Worm (Caenorhabditis elegans) whole organism, L3 larva: Measurements from ENCODE around the gene dna-2.

Experiments
- R02D3.7 ChIP-seq: fragments of 150-350 bp; optimal IDR thresholded peaks from 2 replicates; lab custom pipeline; 2014; ENCODE audit warnings: missing biosample characterization, missing genetic modification characterization
- ZK546.5 ChIP-seq: sonication (generic microtip); optimal IDR thresholded peaks from 2 replicates; lab custom pipeline; 2017; ENCODE audit warnings: missing biosample characterization, missing genetic modification characterization
- aly-2 ChIP-seq: fragments of 150-350 bp; optimal IDR thresholded peaks from 2 replicates; lab custom pipeline; 2014; ENCODE audit warnings: missing biosample characterization, missing genetic modification characterization
- ama-1 ChIP-seq: fragments of 150-350 bp; optimal IDR thresholded peaks from 2 replicates; lab custom pipeline; 2018
- ceh-16 ChIP-seq: sonication (generic microtip); optimal IDR thresholded peaks from 2 replicates; lab custom pipeline; 2017; ENCODE audit warnings: missing biosample characterization, missing genetic modification characterization
- ceh-28 ChIP-seq: fragments of 150-350 bp; optimal IDR thresholded peaks from 2 replicates; lab custom pipeline; 2014; ENCODE audit warnings: missing biosample characterization, missing genetic modification reagents, missing genetic modification characterization
- ceh-82 ChIP-seq: fragments of 150-350 bp; optimal IDR thresholded peaks from 2 replicates; lab custom pipeline; 2014; ENCODE audit warnings: missing biosample characterization, missing genetic modification characterization
- ceh-9 ChIP-seq: sonication (generic microtip); optimal IDR thresholded peaks from 2 replicates; lab custom pipeline; 2018; ENCODE audit warnings: missing biosample characterization, missing genetic modification characterization
- daf-12 ChIP-seq: fragments of 150-350 bp; optimal IDR thresholded peaks from 2 replicates; lab custom pipeline; 2014; ENCODE audit warnings: missing biosample characterization, missing genetic modification reagents, missing genetic modification characterization
- egl-27 ChIP-seq: sonication (generic microtip); optimal IDR thresholded peaks from 4 replicates; lab custom pipeline; 2017; ENCODE audit warnings: missing biosample characterization, missing genetic modification reagents, missing genetic modification characterization
- egl-5 ChIP-seq: fragments of 150-350 bp; optimal IDR thresholded peaks from 2 replicates; lab custom pipeline; 2017; ENCODE audit warnings: missing biosample characterization, missing genetic modification reagents, missing genetic modification characterization, inconsistent platforms
- elt-1 ChIP-seq: fragments of 150-350 bp; optimal IDR thresholded peaks from 2 replicates; lab custom pipeline; 2014; ENCODE audit warnings: missing biosample characterization, missing genetic modification characterization
- elt-2 ChIP-seq: sonication (generic microtip); optimal IDR thresholded peaks from 2 replicates; lab custom pipeline; 2016; ENCODE audit warnings: missing genetic modification reagents, mild to moderate bottlenecking, missing genetic modification characterization, missing compliant biosample characterization
- elt-3 ChIP-seq, 3 experiments: fragments of 150-350 bp in 1 of 3; sonication (generic microtip) in 2 of 3; optimal IDR thresholded peaks; 2 replicates in 2 of 3; 4 replicates in 1 of 3; lab custom pipeline; 2014 to 2017; ENCODE audit warnings: missing biosample characterization in 3 of 3, missing genetic modification characterization in 3 of 3
- eor-1 ChIP-seq, 2 experiments: fragments of 150-350 bp; optimal IDR thresholded peaks; 2 replicates each; lab custom pipeline; 2014 to 2018; ENCODE audit warnings: missing biosample characterization in 2 of 2, missing genetic modification characterization in 2 of 2
- fkh-10 ChIP-seq: sonication (generic microtip); optimal IDR thresholded peaks from 2 replicates; lab custom pipeline; 2017; ENCODE audit warnings: missing biosample characterization, missing genetic modification reagents, missing genetic modification characterization
- fkh-2 ChIP-seq: fragments of 150-350 bp; optimal IDR thresholded peaks from 2 replicates; lab custom pipeline; 2014; ENCODE audit warnings: missing biosample characterization, missing genetic modification reagents, missing genetic modification characterization
- fos-1 ChIP-seq: fragments of 150-350 bp; optimal IDR thresholded peaks from 2 replicates; lab custom pipeline; 2014; ENCODE audit warnings: missing biosample characterization, missing genetic modification characterization
- hmg-11 ChIP-seq: sonication (generic microtip); optimal IDR thresholded peaks from 2 replicates; lab custom pipeline; 2016; ENCODE audit warnings: missing genetic modification characterization, missing compliant biosample characterization
- jun-1 ChIP-seq: fragments of 150-350 bp; optimal IDR thresholded peaks from 2 replicates; lab custom pipeline; 2014; ENCODE audit warnings: missing biosample characterization, missing genetic modification reagents, missing genetic modification characterization
- lin-15B ChIP-seq: fragments of 150-350 bp; optimal IDR thresholded peaks from 2 replicates; lab custom pipeline; 2014; ENCODE audit warnings: missing biosample characterization, missing genetic modification characterization
- lin-39 ChIP-seq: fragments of 150-350 bp; optimal IDR thresholded peaks from 2 replicates; lab custom pipeline; 2018; ENCODE audit warnings: missing biosample characterization, missing genetic modification reagents, missing genetic modification characterization
- lsy-12 ChIP-seq: sonication (generic microtip); optimal IDR thresholded peaks from 2 replicates; lab custom pipeline; 2016; ENCODE audit warnings: mild to moderate bottlenecking, missing genetic modification characterization, missing compliant biosample characterization
- mdl-1 ChIP-seq: fragments of 150-350 bp; optimal IDR thresholded peaks from 2 replicates; lab custom pipeline; 2014; ENCODE audit warnings: missing biosample characterization, missing genetic modification characterization
- mml-1 ChIP-seq: fragments of 150-350 bp; sonication (generic microtip); optimal IDR thresholded peaks from 3 replicates; lab custom pipeline; 2014; ENCODE audit warnings: missing biosample characterization, missing genetic modification characterization
- nfya-1 ChIP-seq: sonication (generic microtip); optimal IDR thresholded peaks from 2 replicates; lab custom pipeline; 2017; ENCODE audit warnings: missing genetic modification characterization, mild to moderate bottlenecking, missing compliant biosample characterization, antibody characterized with exemption, moderate library complexity; ENCODE audit not compliant: insufficient read depth
- nhr-11 ChIP-seq: fragments of 150-350 bp; optimal IDR thresholded peaks from 2 replicates; lab custom pipeline; 2014; ENCODE audit warnings: missing biosample characterization, missing genetic modification characterization
- nhr-12 ChIP-seq: fragments of 150-350 bp; optimal IDR thresholded peaks from 2 replicates; lab custom pipeline; 2014; ENCODE audit warnings: missing biosample characterization, missing genetic modification characterization
- nhr-23 ChIP-seq: fragments of 150-350 bp; optimal IDR thresholded peaks from 2 replicates; lab custom pipeline; 2014; ENCODE audit warnings: missing biosample characterization, missing genetic modification reagents, missing genetic modification characterization
- nhr-237 ChIP-seq: fragments of 150-350 bp; optimal IDR thresholded peaks from 2 replicates; lab custom pipeline; 2014; ENCODE audit warnings: missing biosample characterization, missing genetic modification characterization
- nhr-25 ChIP-seq: sonication (generic microtip); optimal IDR thresholded peaks from 2 replicates; lab custom pipeline; 2017; ENCODE audit warnings: missing biosample characterization, missing genetic modification characterization
- nhr-28 ChIP-seq: fragments of 150-350 bp; optimal IDR thresholded peaks from 2 replicates; lab custom pipeline; 2014; ENCODE audit warnings: missing biosample characterization, missing genetic modification characterization
- nhr-43 ChIP-seq: sonication (generic microtip); optimal IDR thresholded peaks from 2 replicates; lab custom pipeline; 2016; ENCODE audit warnings: mild to moderate bottlenecking, missing genetic modification characterization, missing compliant biosample characterization; ENCODE audit not compliant: poor library complexity, severe bottlenecking
- nhr-67 ChIP-seq: fragments of 150-350 bp; optimal IDR thresholded peaks from 2 replicates; lab custom pipeline; 2014; ENCODE audit warnings: missing biosample characterization, missing genetic modification characterization
- nhr-76 ChIP-seq: fragments of 150-350 bp; sonication (generic microtip); optimal IDR thresholded peaks from 5 replicates; lab custom pipeline; 2014; ENCODE audit warnings: missing biosample characterization, missing genetic modification characterization
- nhr-77 ChIP-seq: fragments of 150-350 bp; optimal IDR thresholded peaks from 2 replicates; lab custom pipeline; 2014; ENCODE audit warnings: missing biosample characterization, missing genetic modification characterization
- pha-4 ChIP-seq: fragments of 150-350 bp; optimal IDR thresholded peaks from 2 replicates; lab custom pipeline; 2014; ENCODE audit warnings: missing biosample characterization, missing genetic modification reagents, missing genetic modification characterization
- pqm-1 ChIP-seq: fragments of 150-350 bp; optimal IDR thresholded peaks from 2 replicates; lab custom pipeline; 2017; ENCODE audit warnings: missing biosample characterization, missing genetic modification characterization, inconsistent platforms
- sea-2 ChIP-seq: fragments of 150-350 bp; sonication (generic microtip); optimal IDR thresholded peaks from 4 replicates; lab custom pipeline; 2014; ENCODE audit warnings: missing biosample characterization, missing genetic modification reagents, missing genetic modification characterization
- skn-1 ChIP-seq: fragments of 150-350 bp; optimal IDR thresholded peaks from 2 replicates; lab custom pipeline; 2014; ENCODE audit warnings: missing biosample characterization, missing genetic modification characterization
- snpc-4 ChIP-seq: fragments of 150-350 bp; optimal IDR thresholded peaks from 2 replicates; lab custom pipeline; 2014; ENCODE audit warnings: missing biosample characterization, missing genetic modification characterization
- tbx-2 ChIP-seq: sonication (generic microtip); optimal IDR thresholded peaks from 2 replicates; lab custom pipeline; 2016; ENCODE audit warnings: mild to moderate bottlenecking, missing genetic modification characterization, missing compliant biosample characterization
- unc-39 ChIP-seq: sonication (generic microtip); optimal IDR thresholded peaks from 4 replicates; lab custom pipeline; 2017; ENCODE audit warnings: missing biosample characterization, missing genetic modification characterization
- unc-62 ChIP-seq: fragments of 150-350 bp; sonication (generic microtip); optimal IDR thresholded peaks from 4 replicates; lab custom pipeline; 2014; ENCODE audit warnings: missing biosample characterization, missing genetic modification reagents, missing genetic modification characterization
- zag-1 ChIP-seq: fragments of 150-350 bp; optimal IDR thresholded peaks from 2 replicates; lab custom pipeline; 2014; ENCODE audit warnings: missing biosample characterization, missing genetic modification characterization
- ztf-11 ChIP-seq: fragments of 150-350 bp; optimal IDR thresholded peaks from 2 replicates; lab custom pipeline; 2014; ENCODE audit warnings: missing biosample characterization, missing genetic modification characterization
- ztf-4 ChIP-seq: fragments of 150-350 bp; optimal IDR thresholded peaks from 2 replicates; lab custom pipeline; 2014; ENCODE audit warnings: missing biosample characterization, missing genetic modification characterization

The dna-2 gene

DNA sequence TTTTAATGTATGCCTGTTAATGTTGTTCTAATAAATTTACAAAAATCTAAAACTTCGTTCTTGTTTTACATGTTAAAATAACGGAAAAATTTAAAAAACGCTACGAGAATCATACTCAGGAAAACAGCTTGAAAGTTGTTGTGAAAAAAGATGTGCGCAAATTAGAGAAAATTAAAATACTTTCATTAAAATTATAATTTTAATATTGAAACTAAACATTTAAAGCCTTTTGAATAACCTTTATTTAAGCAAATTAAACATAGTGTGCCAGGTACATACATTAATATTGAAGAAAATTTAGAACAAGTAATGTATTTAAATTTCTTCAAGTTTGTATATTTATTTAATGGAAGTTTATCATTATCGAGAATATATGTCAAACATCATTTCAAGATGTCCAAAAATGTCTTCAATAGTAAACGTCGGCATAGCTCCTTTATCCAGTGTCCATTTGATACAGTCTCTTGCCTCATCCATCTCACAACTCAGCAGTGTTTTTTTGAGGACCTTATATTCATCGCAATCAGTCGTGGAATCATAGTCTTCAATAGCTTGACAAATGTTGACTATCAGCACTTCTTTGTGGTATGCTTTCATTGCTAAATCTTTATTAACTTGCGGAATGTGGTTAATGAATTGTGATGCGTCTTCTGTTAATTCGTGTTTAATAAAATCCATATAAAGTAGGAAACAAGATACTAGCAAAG lies 16.3 kb upstream of the dna-2 start:
- TF ChIP-seq elt-3 (tag; optimal IDR thresholded peaks at IDR 0.05; lab: Kevin White, UChicago): peak in 1 of 3 experiments; percentile 81
- TF ChIP-seq ama-1 (lab: Kevin White, UChicago): peak; percentile 93
- TF ChIP-seq lin-39 (tag; lab: Kevin White, UChicago): no peak
- no peak for TF ChIP-seq mdl-1 (tag; lab: Kevin White, UChicago)
- TF ChIP-seq nhr-237 (tag; lab: Kevin White, UChicago): no peak
- TF ChIP-seq mml-1 (tag; lab: Kevin White, UChicago): no peak
- TF ChIP-seq pqm-1: no peak
- peak; percentile 43 for TF ChIP-seq nhr-25 (tag; lab: Kevin White, UChicago)
- no peak for TF ChIP-seq aly-2 (tag; lab: Kevin White, UChicago)
- TF ChIP-seq egl-5 (tag; lab: Kevin White, UChicago): no peak
- TF ChIP-seq ceh-82: no peak
- TF ChIP-seq lsy-12 (tag; lab: Kevin White, UChicago): no peak
- TF ChIP-seq ztf-4: peak; percentile 60
- peak; percentile 70 for TF ChIP-seq tbx-2 (tag; lab: Kevin White, UChicago)
- TF ChIP-seq ztf-11: no peak
- no peak for TF ChIP-seq nhr-67
- TF ChIP-seq nhr-23 (tag; lab: Kevin White, UChicago): no peak
- TF ChIP-seq fos-1 (tag; lab: Kevin White, UChicago): peak; percentile 78
- TF ChIP-seq nfya-1 (tag; lab: Kevin White, UChicago): peak; percentile 48
- no peak for TF ChIP-seq nhr-28 (tag; lab: Kevin White, UChicago)
- no peak for TF ChIP-seq lin-15B (tag; lab: Kevin White, UChicago)
- TF ChIP-seq skn-1: no peak
- TF ChIP-seq sea-2: no peak
- TF ChIP-seq unc-62 (GFP tag; lab: Kevin White, UChicago): no peak
- TF ChIP-seq nhr-76 (tag; lab: Kevin White, UChicago): no peak
- no peak for TF ChIP-seq jun-1 (tag; lab: Kevin White, UChicago)
- no peak for TF ChIP-seq daf-12
- no peak for TF ChIP-seq fkh-2 (tag; lab: Kevin White, UChicago)
- peak; percentile 13 for TF ChIP-seq elt-1 (tag; lab: Kevin White, UChicago)
- TF ChIP-seq ceh-16 (tag; lab: Kevin White, UChicago): no peak
- TF ChIP-seq snpc-4 (tag; lab: Kevin White, UChicago): no peak
- TF ChIP-seq nhr-11 (tag; lab: Kevin White, UChicago): no peak
- TF ChIP-seq egl-27 (tag; lab: Kevin White, UChicago): no peak
- peak in 1 of 2 experiments; percentile 7 for TF ChIP-seq eor-1 (tag; optimal IDR thresholded peaks at IDR 0.05; lab: Kevin White, UChicago)
- no peak for TF ChIP-seq nhr-12
- TF ChIP-seq ceh-28 (tag; lab: Kevin White, UChicago): no peak
- TF ChIP-seq elt-2 (tag; lab: Kevin White, UChicago): peak; percentile 37
- TF ChIP-seq ZK546.5 (tag; lab: Kevin White, UChicago): no peak
- TF ChIP-seq ceh-9 (tag; lab: Kevin White, UChicago): no peak
- peak; percentile 81 for TF ChIP-seq pha-4 (tag; lab: Kevin White, UChicago)
- no peak for TF ChIP-seq unc-39 (tag; lab: Kevin White, UChicago)
- TF ChIP-seq hmg-11 (tag; lab: Kevin White, UChicago): no peak
- no peak for TF ChIP-seq nhr-77 (tag; lab: Kevin White, UChicago)
- TF ChIP-seq zag-1 (tag; lab: Kevin White, UChicago): no peak
- TF ChIP-seq R02D3.7 (tag; lab: Kevin White, UChicago): no peak
- no peak for TF ChIP-seq fkh-10
- no peak for TF ChIP-seq nhr-43 (tag; lab: Kevin White, UChicago)
